Worm (Caenorhabditis elegans) whole organism, L4 larva: Measurements from ENCODE around the gene enee-1.

ENCODE experiments used
- aly-2 ChIP-seq: sonication (generic microtip); optimal IDR thresholded peaks from 2 replicates; lab custom pipeline; 2018; ENCODE audit warnings: missing biosample characterization, missing genetic modification characterization
- fos-1 ChIP-seq: fragments of 150-350 bp; optimal IDR thresholded peaks from 2 replicates; lab custom pipeline; 2014; ENCODE audit warnings: missing biosample characterization, missing genetic modification characterization
- hlh-30 ChIP-seq: sonication (generic microtip); optimal IDR thresholded peaks from 2 replicates; lab custom pipeline; 2017; ENCODE audit warnings: antibody characterized with exemption, mild to moderate bottlenecking, missing genetic modification characterization, missing compliant biosample characterization; ENCODE audit not compliant: insufficient read depth
- lin-13 ChIP-seq: fragments of 150-350 bp; optimal IDR thresholded peaks from 2 replicates; lab custom pipeline; 2014; ENCODE audit warnings: missing biosample characterization, missing genetic modification reagents, missing genetic modification characterization
- mdl-1 ChIP-seq, 2 experiments: fragments of 150-350 bp in 1 of 2; sonication (generic microtip) in 1 of 2; optimal IDR thresholded peaks; 2 replicates each; lab custom pipeline; 2014 to 2017; ENCODE audit warnings: missing biosample characterization in 2 of 2, missing genetic modification characterization in 2 of 2
- mxl-3 ChIP-seq: fragments of 200-800 bp; sonication (Bioruptor generic); optimal IDR thresholded peaks from 2 replicates; lab custom pipeline; 2018; ENCODE audit warnings: mild to moderate bottlenecking, missing genetic modification characterization, missing compliant biosample characterization
- nhr-28 ChIP-seq: fragments of 150-350 bp; optimal IDR thresholded peaks from 2 replicates; lab custom pipeline; 2014; ENCODE audit warnings: missing biosample characterization, missing genetic modification characterization
- nhr-76 ChIP-seq: fragments of 150-350 bp; optimal IDR thresholded peaks from 2 replicates; lab custom pipeline; 2014; ENCODE audit warnings: missing biosample characterization, missing genetic modification characterization
- php-3 ChIP-seq: fragments of 200-800 bp; sonication (Bioruptor generic); IDR thresholded peaks from 2 replicates; pipeline ENCODE4 v1.3.6; 2022; ENCODE audit warnings: missing genetic modification reagents, missing genetic modification characterization, missing compliant biosample characterization
- saeg-2 ChIP-seq: fragments of 200-800 bp; sonication (Bioruptor generic); IDR thresholded peaks from 2 replicates; pipeline ENCODE4 v1.3.6; 2022; ENCODE audit warnings: missing genetic modification reagents, missing genetic modification characterization, missing compliant biosample characterization
- snpc-4 ChIP-seq: fragments of 150-350 bp; optimal IDR thresholded peaks from 2 replicates; lab custom pipeline; 2014; ENCODE audit warnings: missing biosample characterization, missing genetic modification characterization
- unc-39 ChIP-seq: sonication (generic microtip); optimal IDR thresholded peaks from 2 replicates; lab custom pipeline; 2017; ENCODE audit warnings: missing biosample characterization, missing genetic modification characterization
- zfp-2 ChIP-seq: sonication (generic microtip); optimal IDR thresholded peaks from 2 replicates; lab custom pipeline; 2016; ENCODE audit warnings: mild to moderate bottlenecking, missing genetic modification characterization, missing compliant biosample characterization

DNA sequence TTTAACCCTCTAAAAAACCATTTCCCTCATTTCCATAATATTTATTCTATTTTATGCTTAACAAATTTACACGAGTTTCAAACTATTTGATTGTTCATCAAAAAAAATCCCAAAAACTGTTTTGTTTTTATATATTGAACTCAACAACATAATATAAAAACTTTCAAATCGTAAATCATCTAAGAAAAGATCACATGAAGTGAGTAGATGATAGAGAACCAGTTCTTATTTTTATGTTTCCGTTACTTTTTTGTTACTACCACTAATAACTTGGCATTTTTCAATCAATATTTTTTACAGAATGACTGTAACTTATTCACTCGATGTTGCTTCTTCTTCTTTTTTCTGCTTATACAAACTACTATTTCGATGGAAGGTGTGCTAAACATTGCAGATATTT, 11.8 kb upstream of the enee-1 start, which contains the start of gene best-3:
- TF ChIP-seq unc-39 (tag; lab: Kevin White, UChicago) (no peak), saeg-2 (GFP tag; lab: Robert Waterston, UW) (no peak), nhr-76 (tag; lab: Kevin White, UChicago) (no peak), hlh-30 (tag; lab: Kevin White, UChicago) (no peak), lin-13 (GFP tag; lab: Kevin White, UChicago) (no peak), php-3 (GFP tag; lab: Robert Waterston, UW) (no peak), snpc-4 (tag; lab: Kevin White, UChicago) (no peak), mxl-3 (GFP tag; lab: Kevin White, UChicago) (no peak), aly-2 (no peak), nhr-28 (tag; lab: Kevin White, UChicago) (no peak), mdl-1 (tag; optimal IDR thresholded peaks at IDR 0.05; lab: Kevin White, UChicago) (no peak), fos-1 (no peak), zfp-2 (tag; lab: Kevin White, UChicago) (no peak)
